Fruit fly (Drosophila melanogaster) whole organism, embryonic: ENCODE results near the gene PK1-R.
A peak's percentile ranks its signal among the peaks of the same experiment; 100 is the strongest.

Experiments
- Bgb ChIP-seq: fragments of 200-800 bp; sonication (Bioruptor generic); IDR thresholded peaks from 2 replicates; pipeline ENCODE4 v1.3.6; 2022; ENCODE audit warnings: missing biosample characterization, missing genetic modification characterization; ENCODE audit not compliant: partially characterized antibody
- Bteb2 ChIP-seq: fragments of 200-800 bp; sonication (Bioruptor generic); optimal IDR thresholded peaks from 2 replicates; lab custom pipeline; 2016; ENCODE audit warnings: missing biosample characterization, missing genetic modification characterization
- CG10267 ChIP-seq: fragments of 200-800 bp; sonication (Bioruptor generic); optimal IDR thresholded peaks from 2 replicates; lab custom pipeline; 2018; ENCODE audit warnings: missing biosample characterization, mild to moderate bottlenecking, missing genetic modification characterization, moderate library complexity
- CG10366 ChIP-seq: fragments of 200-800 bp; sonication (Bioruptor generic); IDR thresholded peaks from 2 replicates; pipeline ENCODE4 v1.3.6; 2022; ENCODE audit warnings: missing biosample characterization, missing genetic modification characterization
- CG10979 ChIP-seq: fragments of 200-800 bp; sonication (Bioruptor generic); optimal IDR thresholded peaks from 2 replicates; lab custom pipeline; 2018; ENCODE audit warnings: missing biosample characterization, mild to moderate bottlenecking, missing genetic modification characterization, moderate library complexity
- CG12236 ChIP-seq: fragments of 200-800 bp; sonication (Bioruptor generic); optimal IDR thresholded peaks from 2 replicates; lab custom pipeline; 2016; ENCODE audit warnings: missing biosample characterization, missing genetic modification characterization
- CG12659 ChIP-seq: fragments of 200-800 bp; sonication (Bioruptor generic); optimal IDR thresholded peaks from 3 replicates; lab custom pipeline; 2017; ENCODE audit warnings: mild to moderate bottlenecking, missing biosample characterization, missing genetic modification reagents, missing genetic modification characterization
- CG1529 ChIP-seq: fragments of 200-800 bp; sonication (Bioruptor generic); optimal IDR thresholded peaks from 3 replicates; lab custom pipeline; 2018; ENCODE audit warnings: missing biosample characterization, missing genetic modification characterization
- CG17385 ChIP-seq: fragments of 200-800 bp; sonication (Bioruptor generic); optimal IDR thresholded peaks from 3 replicates; lab custom pipeline; 2018; ENCODE audit warnings: missing biosample characterization, mild to moderate bottlenecking, missing genetic modification characterization
- CG17802 ChIP-seq: fragments of 200-800 bp; sonication (Bioruptor generic); optimal IDR thresholded peaks from 2 replicates; lab custom pipeline; 2018; ENCODE audit warnings: missing biosample characterization, mild to moderate bottlenecking, missing genetic modification characterization, moderate library complexity
- CG2116 ChIP-seq: fragments of 200-800 bp; sonication (Bioruptor generic); optimal IDR thresholded peaks from 3 replicates; lab custom pipeline; 2018; ENCODE audit warnings: missing biosample characterization, mild to moderate bottlenecking, missing genetic modification characterization
- CG30020 ChIP-seq: fragments of 200-800 bp; optimal IDR thresholded peaks from 2 replicates; lab custom pipeline; 2019; ENCODE audit warnings: missing biosample characterization, mild to moderate bottlenecking, missing genetic modification characterization, moderate library complexity
- CG32532 ChIP-seq: fragments of 200-800 bp; sonication (Bioruptor generic); IDR thresholded peaks from 2 replicates; pipeline ENCODE4 v1.3.6; 2022; ENCODE audit warnings: missing biosample characterization, missing genetic modification characterization
- CG4820 ChIP-seq: fragments of 200-800 bp; sonication (Bioruptor generic); optimal IDR thresholded peaks from 3 replicates; lab custom pipeline; 2016; ENCODE audit warnings: missing biosample characterization, missing genetic modification characterization
- CG4854 ChIP-seq: fragments of 200-800 bp; sonication (Bioruptor generic); optimal IDR thresholded peaks from 2 replicates; lab custom pipeline; 2016; ENCODE audit warnings: missing biosample characterization, missing genetic modification characterization, inconsistent platforms
- CG7372 ChIP-seq: fragments of 200-800 bp; sonication (Bioruptor generic); IDR thresholded peaks from 2 replicates; pipeline ENCODE4 v1.3.6; 2022; ENCODE audit warnings: missing biosample characterization, missing genetic modification characterization
- CG7556 ChIP-seq: fragments of 200-800 bp; sonication (Bioruptor generic); optimal IDR thresholded peaks from 2 replicates; lab custom pipeline; 2017; ENCODE audit warnings: missing biosample characterization, mild to moderate bottlenecking, missing genetic modification characterization
- D19A ChIP-seq: fragments of 200-800 bp; optimal IDR thresholded peaks from 3 replicates; lab custom pipeline; 2019; ENCODE audit warnings: missing biosample characterization, mild to moderate bottlenecking, missing genetic modification characterization, moderate library complexity
- Deaf1 ChIP-seq: fragments of 200-800 bp; optimal IDR thresholded peaks from 3 replicates; lab custom pipeline; 2019; ENCODE audit warnings: missing biosample characterization, mild to moderate bottlenecking, missing genetic modification characterization, moderate library complexity
- Gsc ChIP-seq: fragments of 200-800 bp; sonication (Bioruptor generic); IDR thresholded peaks from 2 replicates; pipeline ENCODE4 v1.3.6; 2022; ENCODE audit warnings: missing biosample characterization, missing genetic modification characterization
- HLH3B ChIP-seq: fragments of 200-800 bp; sonication (Bioruptor generic); IDR thresholded peaks from 2 replicates; pipeline ENCODE4 v1.3.6; 2022; ENCODE audit warnings: missing biosample characterization, missing genetic modification characterization
- HLH4C ChIP-seq: fragments of 200-800 bp; sonication (Bioruptor generic); IDR thresholded peaks from 3 replicates; pipeline ENCODE4 v1.3.6; 2022; ENCODE audit warnings: missing biosample characterization, missing genetic modification characterization; ENCODE audit not compliant: partially characterized antibody
- HLHmδ ChIP-seq: fragments of 200-800 bp; sonication (Bioruptor generic); optimal IDR thresholded peaks from 2 replicates; lab custom pipeline; 2018; ENCODE audit warnings: missing biosample characterization, mild to moderate bottlenecking, missing genetic modification characterization, moderate library complexity
- Hand ChIP-seq: fragments of 200-800 bp; sonication (Bioruptor generic); optimal IDR thresholded peaks from 2 replicates; lab custom pipeline; 2017; ENCODE audit warnings: mild to moderate bottlenecking, missing biosample characterization, missing genetic modification reagents, missing genetic modification characterization
- Hey ChIP-seq: fragments of 200-800 bp; sonication (Bioruptor generic); optimal IDR thresholded peaks from 3 replicates; lab custom pipeline; 2018; ENCODE audit warnings: missing biosample characterization, mild to moderate bottlenecking, missing genetic modification characterization
- Hmr ChIP-seq: fragments of 200-800 bp; sonication (Bioruptor generic); optimal IDR thresholded peaks from 3 replicates; lab custom pipeline; 2017; ENCODE audit warnings: mild to moderate bottlenecking, missing biosample characterization, missing genetic modification reagents, missing genetic modification characterization
- Hr39 ChIP-seq: fragments of >200 bp; optimal IDR thresholded peaks from 2 replicates; lab custom pipeline; 2017
- Hsf ChIP-seq: fragments of 200-800 bp; sonication (Bioruptor generic); optimal IDR thresholded peaks from 3 replicates; lab custom pipeline; 2016; ENCODE audit warnings: missing biosample characterization, missing genetic modification characterization
- NK7.1 ChIP-seq: fragments of 200-800 bp; sonication (Bioruptor generic); optimal IDR thresholded peaks from 3 replicates; lab custom pipeline; 2016; ENCODE audit warnings: missing biosample characterization, missing genetic modification characterization
- Sry-δ ChIP-seq: fragments of 200-800 bp; sonication (Bioruptor generic); optimal IDR thresholded peaks from 2 replicates; lab custom pipeline; 2016; ENCODE audit warnings: missing biosample characterization, missing genetic modification characterization
- dm ChIP-seq: fragments of 200-800 bp; sonication (Bioruptor generic); optimal IDR thresholded peaks from 3 replicates; lab custom pipeline; 2016; ENCODE audit warnings: missing biosample characterization, missing genetic modification characterization
- ewg ChIP-seq: fragments of 200-800 bp; sonication (Bioruptor generic); optimal IDR thresholded peaks from 3 replicates; lab custom pipeline; 2017; ENCODE audit warnings: mild to moderate bottlenecking, missing biosample characterization, missing genetic modification reagents, missing genetic modification characterization
- fd96Cb ChIP-seq: fragments of 200-800 bp; sonication (Bioruptor generic); optimal IDR thresholded peaks from 2 replicates; lab custom pipeline; 2018; ENCODE audit warnings: missing biosample characterization, mild to moderate bottlenecking, missing genetic modification characterization, moderate library complexity
- gsb-n ChIP-seq: fragments of 200-800 bp; sonication (Bioruptor generic); optimal IDR thresholded peaks from 3 replicates; lab custom pipeline; 2018; ENCODE audit warnings: missing biosample characterization, mild to moderate bottlenecking, missing genetic modification characterization
- jumu ChIP-seq: fragments of 200-800 bp; sonication (Bioruptor generic); optimal IDR thresholded peaks from 3 replicates; lab custom pipeline; 2016; ENCODE audit warnings: missing biosample characterization, missing genetic modification characterization
- lbe ChIP-seq: fragments of 200-800 bp; sonication (Bioruptor generic); optimal IDR thresholded peaks from 2 replicates; lab custom pipeline; 2016; ENCODE audit warnings: missing biosample characterization, mild to moderate bottlenecking, missing genetic modification characterization
- lilli ChIP-seq: fragments of 200-800 bp; sonication (Bioruptor generic); optimal IDR thresholded peaks from 3 replicates; lab custom pipeline; 2016; ENCODE audit warnings: missing biosample characterization, missing genetic modification characterization
- nerfin-2 ChIP-seq: fragments of 200-800 bp; sonication (Bioruptor generic); IDR thresholded peaks from 2 replicates; pipeline ENCODE4 v1.3.6; 2022; ENCODE audit warnings: missing biosample characterization, missing genetic modification characterization; ENCODE audit not compliant: partially characterized antibody
- oc ChIP-seq: fragments of 200-800 bp; sonication (Bioruptor generic); optimal IDR thresholded peaks from 2 replicates; lab custom pipeline; 2018; ENCODE audit warnings: missing biosample characterization, mild to moderate bottlenecking, missing genetic modification characterization, moderate library complexity
- prd ChIP-seq, 3 experiments: fragments of >200 bp in 2 of 3; fragments of 200-800 bp in 1 of 3; sonication (Bioruptor generic) in 1 of 3; optimal IDR thresholded peaks in 2 of 3; IDR thresholded peaks in 1 of 3; 2 replicates in 2 of 3; 3 replicates in 1 of 3; pipeline versions ENCODE4 v1.3.6 to Lab custom; 2017 to 2022; ENCODE audit warnings: missing biosample characterization in 1 of 3, missing genetic modification characterization in 1 of 3
- run ChIP-seq: fragments of 200-800 bp; sonication (Bioruptor generic); optimal IDR thresholded peaks from 3 replicates; lab custom pipeline; 2018; ENCODE audit warnings: missing biosample characterization, mild to moderate bottlenecking, missing genetic modification characterization
- sens ChIP-seq: fragments of 200-800 bp; sonication (Bioruptor generic); peaks from one replicate; lab custom pipeline; 2016; ENCODE audit warnings: missing biosample characterization, missing genetic modification characterization
- sim ChIP-seq: fragments of 200-800 bp; sonication (Bioruptor generic); IDR thresholded peaks from 2 replicates; pipeline ENCODE4 v1.3.6; 2022; ENCODE audit warnings: missing biosample characterization, missing genetic modification characterization
- stc ChIP-seq: fragments of 200-800 bp; sonication (Bioruptor generic); IDR thresholded peaks from 2 replicates; pipeline ENCODE4 v1.3.6; 2022; ENCODE audit warnings: missing biosample characterization, missing genetic modification characterization
- tx ChIP-seq: fragments of 200-800 bp; sonication (Bioruptor generic); optimal IDR thresholded peaks from 2 replicates; lab custom pipeline; 2016; ENCODE audit warnings: missing biosample characterization, missing genetic modification characterization
- vfl ChIP-seq: fragments of 200-800 bp; sonication (Bioruptor generic); optimal IDR thresholded peaks from 2 replicates; lab custom pipeline; 2016; ENCODE audit warnings: missing biosample characterization, missing genetic modification characterization
- wek ChIP-seq: fragments of 200-800 bp; sonication (Bioruptor generic); optimal IDR thresholded peaks from 3 replicates; lab custom pipeline; 2018; ENCODE audit warnings: missing biosample characterization, mild to moderate bottlenecking, missing genetic modification characterization, moderate library complexity
- z ChIP-seq: fragments of 200-800 bp; sonication (Bioruptor generic); IDR thresholded peaks from 3 replicates; pipeline ENCODE4 v1.3.6; 2022; ENCODE audit warnings: missing biosample characterization, missing genetic modification characterization
- zen ChIP-seq: fragments of 200-800 bp; sonication (Bioruptor generic); optimal IDR thresholded peaks from 3 replicates; lab custom pipeline; 2018; ENCODE audit warnings: missing biosample characterization, mild to moderate bottlenecking, missing genetic modification characterization, moderate library complexity

The PK1-R gene

dm6 chr3R:14108158-14108921 lies 5.4 kb upstream of the PK1-R start, which contains the start of gene CG12402 (continued):
- TF ChIP-seq ewg (GFP tag; lab: Kevin White, UChicago), result peak; percentile 74
- TF ChIP-seq CG12236 (GFP tag; lab: Kevin White, UChicago), result no peak
- TF ChIP-seq fd96Cb (tag; lab: Kevin White, UChicago), result peak; percentile 86
- TF ChIP-seq CG2116 (GFP tag; lab: Kevin White, UChicago), result peak; percentile 49
- TF ChIP-seq oc (tag; lab: Kevin White, UChicago), result peak; percentile 70
- peak; percentile 11 for TF ChIP-seq NK7.1 (GFP tag; lab: Kevin White, UChicago)
- peak; percentile 16 for TF ChIP-seq vfl
- peak; percentile 70 for TF ChIP-seq Deaf1 (tag; lab: Kevin White, UChicago)
- TF ChIP-seq gsb-n (tag; lab: Kevin White, UChicago), result peak; percentile 73
- peak; percentile 52 for TF ChIP-seq jumu (GFP tag; lab: Kevin White, UChicago)
- peak; percentile 60 for TF ChIP-seq dm (GFP tag; lab: Kevin White, UChicago)
- TF ChIP-seq Bgb (GFP tag; lab: Robert Waterston, UW), result no peak
- peak; percentile 76 for TF ChIP-seq run (tag; lab: Kevin White, UChicago)
- peak; percentile 3 for TF ChIP-seq Sry-δ (GFP tag; lab: Kevin White, UChicago)
- no peak for TF ChIP-seq prd (optimal IDR thresholded peaks at IDR 0.05; lab: Kevin White, UChicago)
- TF ChIP-seq prd (GFP tag; IDR thresholded peaks at IDR 0.05; lab: Robert Waterston, UW), result peak; percentile 84
- peak; percentile 77 for TF ChIP-seq CG4820 (GFP tag; lab: Kevin White, UChicago)
- TF ChIP-seq sens (GFP tag; lab: Kevin White, UChicago), result peak; percentile 92
- peak; percentile 90 for TF ChIP-seq stc
- peak; percentile 9 for TF ChIP-seq Bteb2 (GFP tag; lab: Kevin White, UChicago)
- peak; percentile 61; the same call in 1 of the 2 replicates for TF ChIP-seq sim (GFP tag; lab: Robert Waterston, UW)
- TF ChIP-seq HLHmδ (GFP tag; lab: Kevin White, UChicago), result peak; percentile 74
- TF ChIP-seq CG4854, result peak; percentile 44
- TF ChIP-seq HLH4C (GFP tag; lab: Robert Waterston, UW), result no peak; the same call in 2 of the 3 replicates
- peak; percentile 71 for TF ChIP-seq Hsf (GFP tag; lab: Kevin White, UChicago)
- TF ChIP-seq z (GFP tag; lab: Robert Waterston, UW), result peak; percentile 62; the same call in 2 of the 3 replicates
- TF ChIP-seq Hey (tag; lab: Kevin White, UChicago), result no peak
- TF ChIP-seq zen, result peak; percentile 51
- peak; percentile 68 for TF ChIP-seq CG1529 (GFP tag; lab: Kevin White, UChicago)
- TF ChIP-seq CG32532, result peak; percentile 80
- no peak for TF ChIP-seq lbe (GFP tag; lab: Kevin White, UChicago)
- peak; percentile 81 for TF ChIP-seq D19A (tag; lab: Kevin White, UChicago)
- TF ChIP-seq CG12659 (GFP tag; lab: Kevin White, UChicago), result peak; percentile 79
- TF ChIP-seq CG10366 (GFP tag; lab: Robert Waterston, UW), result peak; percentile 87
- peak; percentile 65 for TF ChIP-seq CG7372
- TF ChIP-seq lilli (GFP tag; lab: Kevin White, UChicago), result peak; percentile 69
- no peak for TF ChIP-seq Hr39 (lab: Kevin White, UChicago)
- no peak for TF ChIP-seq Gsc
- TF ChIP-seq CG30020, result no peak
- peak; percentile 82 for TF ChIP-seq Hmr (GFP tag; lab: Kevin White, UChicago)
- TF ChIP-seq CG17385 (GFP tag; lab: Kevin White, UChicago), result peak; percentile 70
- TF ChIP-seq wek (GFP tag; lab: Kevin White, UChicago), result peak; percentile 90
- TF ChIP-seq nerfin-2 (GFP tag; lab: Robert Waterston, UW), result no peak
- TF ChIP-seq CG17802 (tag; lab: Kevin White, UChicago), result peak; percentile 51
- peak; percentile 78 for TF ChIP-seq CG10267 (tag; lab: Kevin White, UChicago)
- peak; percentile 77 for TF ChIP-seq HLH3B (GFP tag; lab: Robert Waterston, UW)
- peak; percentile 83 for TF ChIP-seq CG7556 (GFP tag; lab: Kevin White, UChicago)
- no peak for TF ChIP-seq tx (GFP tag; lab: Kevin White, UChicago)
- TF ChIP-seq Hand, result peak; percentile 29
- peak; percentile 83 for TF ChIP-seq CG10979 (tag; lab: Kevin White, UChicago)
